Fruit fly (Drosophila melanogaster): ENCODE measurements around the gene PIG-H.

The PIG-H gene

DNA sequence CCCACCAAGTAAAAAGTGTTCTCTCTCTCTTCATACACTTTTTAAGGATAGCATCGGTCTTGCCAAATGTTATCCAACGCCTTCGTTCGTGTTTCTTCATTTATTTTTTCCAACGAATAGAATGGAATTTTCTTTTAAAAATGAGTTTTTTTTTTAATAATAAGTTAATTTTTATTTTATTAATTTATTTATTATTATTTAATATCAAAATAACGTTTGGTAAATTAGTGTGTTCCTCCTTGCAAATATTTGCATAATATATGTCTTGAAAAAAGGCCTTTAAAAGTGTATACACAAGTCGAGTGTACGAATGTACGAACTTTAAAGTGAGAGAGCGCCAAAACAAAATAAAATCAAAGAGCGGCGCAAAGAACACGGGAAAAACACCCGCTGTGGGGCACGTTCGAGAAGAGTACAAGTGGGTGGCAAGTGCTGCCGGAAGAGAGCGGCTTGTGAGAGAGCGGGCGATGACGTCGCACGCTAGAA, 27.6 kb downstream of the PIG-H start (continued):
- peak; percentile 48; the same call in 1 of the 2 replicates for TF ChIP-seq CG11247 (GFP tag; IDR thresholded peaks at IDR 0.05)
- TF ChIP-seq CG10979 (tag; optimal IDR thresholded peaks at IDR 0.05) = peak; percentile 89
- peak; percentile 29 for TF ChIP-seq corto (GFP tag; optimal IDR thresholded peaks at IDR 0.05)
- TF ChIP-seq GATAe (GFP tag; conservative IDR thresholded peaks at IDR 0.05) = no peak
- peak; percentile 4 for TF ChIP-seq da (GFP tag; optimal IDR thresholded peaks at IDR 0.05)
- TF ChIP-seq knrl (GFP tag; IDR thresholded peaks at IDR 0.05; ENCODE audit: partially characterized antibody) = no peak
- peak; percentile 46 for TF ChIP-seq lbe (GFP tag; optimal IDR thresholded peaks at IDR 0.05)
- peak; percentile 34; the same call in 1 of the 4 replicates for TF ChIP-seq Dll (GFP tag; IDR thresholded peaks at IDR 0.05; ENCODE audit: partially characterized antibody)
- TF ChIP-seq CG15601 (tag; optimal IDR thresholded peaks at IDR 0.05) = peak; percentile 92
- peak; percentile 76 for TF ChIP-seq Rfx (GFP tag; IDR thresholded peaks at IDR 0.05)
- TF ChIP-seq org-1 (GFP tag; optimal IDR thresholded peaks at IDR 0.05) = peak; percentile 80
- no peak for TF ChIP-seq vfl (GFP tag; optimal IDR thresholded peaks at IDR 0.05)
- peak; percentile 70 for TF ChIP-seq HLH3B (GFP tag; IDR thresholded peaks at IDR 0.05)
- peak; percentile 31 for TF ChIP-seq chn (GFP tag; optimal IDR thresholded peaks at IDR 0.05)
- no peak for TF ChIP-seq Nf-YA (GFP tag; IDR thresholded peaks at IDR 0.05)
- TF ChIP-seq CG11695 (GFP tag; IDR thresholded peaks at IDR 0.05) = peak; percentile 84
- TF ChIP-seq Sox102F (GFP tag; optimal IDR thresholded peaks at IDR 0.05) = peak; percentile 94
- peak; percentile 14 for TF ChIP-seq CG9876 (GFP tag; optimal IDR thresholded peaks at IDR 0.05)
- peak; percentile 34 for TF ChIP-seq Mad (GFP tag; optimal IDR thresholded peaks at IDR 0.05)
- no peak for TF ChIP-seq HLH4C (GFP tag; IDR thresholded peaks at IDR 0.05; ENCODE audit: partially characterized antibody)
- TF ChIP-seq rib (GFP tag; IDR thresholded peaks at IDR 0.05) = no peak
- no peak for TF ChIP-seq CG11398 (GFP tag; optimal IDR thresholded peaks at IDR 0.05)
- TF ChIP-seq Dad (GFP tag; optimal IDR thresholded peaks at IDR 0.05) = no peak
- TF ChIP-seq pum (GFP tag; optimal IDR thresholded peaks at IDR 0.05) = no peak
- TF ChIP-seq CG17359 (tag; optimal IDR thresholded peaks at IDR 0.05) = peak; percentile 80
- no peak for TF ChIP-seq CG6272 (GFP tag; IDR thresholded peaks at IDR 0.05)
- peak; percentile 66 for TF ChIP-seq CG17328 (GFP tag; IDR thresholded peaks at IDR 0.05)
- TF ChIP-seq toy (GFP tag; IDR thresholded peaks at IDR 0.05) = no peak
- TF ChIP-seq CG2678 (tag; optimal IDR thresholded peaks at IDR 0.05) = peak; percentile 95
- TF ChIP-seq CG3065 (GFP tag; optimal IDR thresholded peaks at IDR 0.05) = peak; percentile 45
- no peak for TF ChIP-seq CG33213 (GFP tag; optimal IDR thresholded peaks at IDR 0.05)
- TF ChIP-seq exex (tag; optimal IDR thresholded peaks at IDR 0.05) = peak; percentile 40
- peak; percentile 78 for TF ChIP-seq CG6689 (GFP tag; IDR thresholded peaks at IDR 0.05)
- TF ChIP-seq CG11456 (GFP tag; IDR thresholded peaks at IDR 0.05) = 0 out of 3 replicates have a peak, but pooled peaks have one; percentile 67
- TF ChIP-seq CG7928 (GFP tag; optimal IDR thresholded peaks at IDR 0.05) = no peak
- TF ChIP-seq Fer2 (tag; optimal IDR thresholded peaks at IDR 0.05) = peak; percentile 70
- peak; percentile 70 for TF ChIP-seq sob (GFP tag; IDR thresholded peaks at IDR 0.05)
- TF ChIP-seq dmrt11E (tag; optimal IDR thresholded peaks at IDR 0.05) = peak; percentile 70
- TF ChIP-seq CG17361 (GFP tag; IDR thresholded peaks at IDR 0.05) = no peak; the same call in 1 of the 3 replicates
- TF ChIP-seq phol (tag; optimal IDR thresholded peaks at IDR 0.05) = peak; percentile 87
- TF ChIP-seq maf-S (GFP tag; optimal IDR thresholded peaks at IDR 0.05) = no peak
- TF ChIP-seq br (optimal IDR thresholded peaks at IDR 0.05) = no peak
- TF ChIP-seq mirr (GFP tag; optimal IDR thresholded peaks at IDR 0.05) = no peak
- TF ChIP-seq Lpt (GFP tag; optimal IDR thresholded peaks at IDR 0.05) = no peak
- no peak for TF ChIP-seq CG4820 (GFP tag; optimal IDR thresholded peaks at IDR 0.05)
- TF ChIP-seq Ssrp (tag; optimal IDR thresholded peaks at IDR 0.05) = peak; percentile 93
- TF ChIP-seq CG8924 (tag; optimal IDR thresholded peaks at IDR 0.05) = peak; percentile 94
- no peak for TF ChIP-seq CG17186 (GFP tag; optimal IDR thresholded peaks at IDR 0.05)
- TF ChIP-seq btn (GFP tag; optimal IDR thresholded peaks at IDR 0.05) = no peak
- TF ChIP-seq Mes4 (GFP tag; optimal IDR thresholded peaks at IDR 0.05) = no peak
- peak; percentile 82 for TF ChIP-seq CG10267 (tag; optimal IDR thresholded peaks at IDR 0.05)
- no peak for TF ChIP-seq gro (GFP tag; optimal IDR thresholded peaks at IDR 0.05)

Measured in whole organism, embryonic.